Worm (Caenorhabditis elegans): ENCODE data around the gene nhr-263.

Gene nhr-263

DNA sequence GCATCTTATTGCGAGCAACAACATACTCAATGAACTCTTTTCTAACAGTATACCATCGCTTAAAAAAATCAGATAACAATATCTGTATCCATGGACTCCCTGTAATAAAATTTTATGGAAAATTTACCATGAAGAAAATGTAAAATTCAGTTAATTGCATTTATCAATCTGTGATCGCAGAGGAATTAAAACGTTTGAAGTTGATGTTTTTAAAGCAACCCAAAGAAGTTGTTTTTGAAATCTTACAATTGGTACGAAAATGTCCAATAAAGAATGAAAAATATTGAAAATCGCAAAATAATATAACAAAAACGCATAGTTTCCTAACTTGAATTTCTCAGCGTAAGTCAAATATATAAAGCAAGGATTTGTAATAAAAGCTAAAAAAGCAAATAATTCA lies 44.6 kb downstream of the nhr-263 start, which contains the start of gene srj-32:
Gene srj-32, minus strand, starts transcription at position 101 of the 400 bp plus-strand sequence.
- TF ChIP-seq madf-10 (tag; optimal IDR thresholded peaks at IDR 0.05) (no peak), lin-40 (tag; optimal IDR thresholded peaks at IDR 0.05) (no peak), F57C9.4 (tag; optimal IDR thresholded peaks at IDR 0.05) (no peak), unc-62 (GFP tag; optimal IDR thresholded peaks at IDR 0.05) (no peak), ama-1 (optimal IDR thresholded peaks at IDR 0.05) (no peak), ama-1 (GFP tag; optimal IDR thresholded peaks at IDR 0.05) (no peak), tlf-1 (GFP tag; optimal IDR thresholded peaks at IDR 0.05) (no peak), lin-35 (GFP tag; optimal IDR thresholded peaks at IDR 0.05) (no peak), Y53F4B.3 (GFP tag; IDR thresholded peaks at IDR 0.05) (no peak), xnd-1 (tag; optimal IDR thresholded peaks at IDR 0.05) (no peak), hrde-1 (tag; optimal IDR thresholded peaks at IDR 0.05; ENCODE audit: borderline replicate concordance) (no peak), dox-1 (GFP tag; IDR thresholded peaks at IDR 0.05) (no peak), bed-1 (GFP tag; IDR thresholded peaks at IDR 0.05) (no peak), zfh-2 (GFP tag; conservative IDR thresholded peaks at IDR 0.05) (no peak), dpff-1 (tag; optimal IDR thresholded peaks at IDR 0.05) (no peak), aptf-2 (GFP tag; conservative IDR thresholded peaks at IDR 0.05) (no peak), attf-3 (GFP tag; conservative IDR thresholded peaks at IDR 0.05) (no peak), madf-3 (GFP tag; IDR thresholded peaks at IDR 0.05) (no peak), ceh-100 (GFP tag; IDR thresholded peaks at IDR 0.05) (no peak), B0035.1 (tag; optimal IDR thresholded peaks at IDR 0.05) (no peak), nfyb-1 (GFP tag; IDR thresholded peaks at IDR 0.05) (no peak)

DNA sequence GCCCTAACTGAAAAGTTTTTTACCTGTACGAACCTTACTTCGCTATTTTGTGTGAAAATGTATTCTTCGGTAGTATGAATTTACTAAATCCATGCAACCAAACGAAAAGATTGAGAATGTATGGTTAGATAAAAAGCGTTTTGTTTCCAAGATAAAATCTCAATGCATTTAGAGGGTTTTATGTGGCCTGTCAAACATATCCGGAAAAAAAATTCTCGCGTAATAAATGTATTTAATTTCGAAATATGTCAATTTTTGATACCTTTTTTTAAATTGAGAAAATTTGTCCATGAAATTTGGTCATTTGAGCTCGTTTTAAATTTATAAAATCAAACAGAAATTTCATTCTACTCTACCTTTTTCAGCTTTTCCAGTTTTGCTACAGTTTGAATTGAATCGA lies 46.6 kb downstream of the nhr-263 start, which contains the start of gene F07G11.4:
Gene F07G11.4, minus strand, starts transcription at position 101 of the 400 bp plus-strand sequence.
- TF ChIP-seq ztf-3 (GFP tag; optimal IDR thresholded peaks at IDR 0.05) (no peak), Y53F4B.3 (GFP tag; IDR thresholded peaks at IDR 0.05) (no peak), hlh-26 (GFP tag; conservative IDR thresholded peaks at IDR 0.05) (no peak), ztf-26 (tag; optimal IDR thresholded peaks at IDR 0.05) (no peak), lir-1 (GFP tag; conservative IDR thresholded peaks at IDR 0.05) (no peak)
